Worm (Caenorhabditis elegans) whole organism, midembryonic: Measurements from ENCODE around the gene Y39E4A.1.

ENCODE experiments used
- cog-1 ChIP-seq: sonication (generic microtip); optimal IDR thresholded peaks from 2 replicates; lab custom pipeline; 2016; ENCODE audit warnings: missing genetic modification characterization, missing compliant biosample characterization
- flt-1 ChIP-seq: fragments of 200-800 bp; sonication (Bioruptor generic); IDR thresholded peaks from 2 replicates; pipeline ENCODE4 v1.3.6; 2022; ENCODE audit warnings: missing genetic modification characterization, missing compliant biosample characterization
- med-1 ChIP-seq: sonication (generic microtip); optimal IDR thresholded peaks from 2 replicates; lab custom pipeline; 2017; ENCODE audit warnings: missing genetic modification characterization, mild to moderate bottlenecking, missing compliant biosample characterization, antibody characterized with exemption, missing genetic modification reagents; ENCODE audit not compliant: insufficient read depth
- ref-1 ChIP-seq: fragments of 200-800 bp; sonication (Bioruptor generic); conservative IDR thresholded peaks from 2 replicates; pipeline ENCODE4 v1.3.6; 2022; ENCODE audit warnings: missing genetic modification reagents, missing genetic modification characterization, missing compliant biosample characterization
- tab-1 ChIP-seq: fragments of 200-800 bp; sonication (Bioruptor generic); IDR thresholded peaks from 2 replicates; pipeline ENCODE4 v1.3.6; 2022; ENCODE audit warnings: missing genetic modification characterization, missing compliant biosample characterization
- ztf-23 ChIP-seq: fragments of 200-800 bp; sonication (Bioruptor generic); IDR thresholded peaks from 2 replicates; pipeline ENCODE4 v1.3.6; 2022; ENCODE audit warnings: missing genetic modification reagents, missing genetic modification characterization, missing compliant biosample characterization
- ztf-29 ChIP-seq: fragments of 200-800 bp; sonication (Bioruptor generic); IDR thresholded peaks from 2 replicates; pipeline ENCODE4 v1.3.6; 2022; ENCODE audit warnings: missing genetic modification reagents, missing genetic modification characterization, missing compliant biosample characterization

DNA sequence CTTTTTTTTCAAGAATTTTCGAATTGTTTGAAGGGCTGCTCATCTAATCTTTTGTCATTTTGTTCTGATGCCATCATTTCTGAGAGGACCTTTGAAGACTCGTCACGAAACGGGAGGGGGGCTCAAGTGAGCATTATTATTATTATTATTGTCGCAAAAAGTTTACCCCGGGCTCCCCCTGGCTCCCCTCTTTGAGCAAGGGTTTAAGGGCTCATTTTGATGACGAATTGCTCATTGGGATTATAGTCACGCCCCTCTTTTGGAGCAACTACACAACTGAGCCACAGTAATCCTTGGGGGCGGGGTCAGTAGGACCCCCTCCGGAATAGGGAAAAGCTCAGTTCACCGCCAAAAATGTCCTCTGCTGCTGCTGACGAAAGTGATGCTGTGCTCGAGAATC lies 8.9 kb upstream of the Y39E4A.1 start, which contains the start of gene unc-25:
- TF ChIP-seq cog-1 (no peak), med-1 (GFP tag; lab: Kevin White, UChicago) (no peak), ztf-29 (no peak), tab-1 (GFP tag; lab: Robert Waterston, UW) (no peak), flt-1 (GFP tag; lab: Robert Waterston, UW) (no peak), ref-1 (no peak), ztf-23 (GFP tag; lab: Robert Waterston, UW) (no peak)
